Fruit fly (Drosophila melanogaster) whole organism, embryonic: ENCODE data around the gene CG6277.

Experiments
- CG1647 ChIP-seq: fragments of 200-800 bp; sonication (Bioruptor generic); optimal IDR thresholded peaks from 3 replicates; lab custom pipeline; 2016; ENCODE audit warnings: missing biosample characterization, missing genetic modification characterization
- CG17361 ChIP-seq: fragments of 200-800 bp; sonication (Bioruptor generic); IDR thresholded peaks from 3 replicates; pipeline ENCODE4 v1.3.6; 2022; ENCODE audit warnings: missing biosample characterization, missing genetic modification characterization
- Xbp1 ChIP-seq: fragments of 200-800 bp; sonication (Bioruptor generic); optimal IDR thresholded peaks from 3 replicates; lab custom pipeline; 2016; ENCODE audit warnings: missing biosample characterization, mild to moderate bottlenecking, missing genetic modification characterization
- dati ChIP-seq: fragments of 200-800 bp; sonication (Bioruptor generic); IDR thresholded peaks from 2 replicates; pipeline ENCODE4 v1.3.6; 2022; ENCODE audit warnings: missing biosample characterization, missing genetic modification characterization
- gce ChIP-seq: fragments of 200-800 bp; sonication (Bioruptor generic); IDR thresholded peaks from 3 replicates; pipeline ENCODE4 v1.3.6; 2022; ENCODE audit warnings: missing biosample characterization, missing genetic modification characterization
- knrl ChIP-seq: fragments of 200-800 bp; sonication (Bioruptor generic); IDR thresholded peaks from 3 replicates; pipeline ENCODE4 v1.3.6; 2022; ENCODE audit warnings: missing biosample characterization, missing genetic modification characterization; ENCODE audit not compliant: partially characterized antibody
- mam ChIP-seq: fragments of 200-800 bp; sonication (Bioruptor generic); optimal IDR thresholded peaks from 3 replicates; lab custom pipeline; 2016; ENCODE audit warnings: missing biosample characterization, missing genetic modification characterization
- pfk ChIP-seq: fragments of 200-800 bp; sonication (Bioruptor generic); optimal IDR thresholded peaks from 2 replicates; lab custom pipeline; 2018; ENCODE audit warnings: missing biosample characterization, mild to moderate bottlenecking, missing genetic modification characterization, moderate library complexity

- TF ChIP-seq gce (GFP tag; lab: Robert Waterston, UW) (no peak), pfk (GFP tag; lab: Kevin White, UChicago) (no peak), CG1647 (GFP tag; lab: Kevin White, UChicago) (no peak), CG17361 (GFP tag; lab: Robert Waterston, UW) (no peak), Xbp1 (GFP tag; lab: Kevin White, UChicago) (no peak), dati (GFP tag; lab: Robert Waterston, UW) (no peak), knrl (no peak), mam (no peak)
These were observed 28.5 kb downstream of the CG6277 start, which contains the start of gene TwdlC for dm6 chr3R:26994532-26994931.
